Fruit fly (Drosophila melanogaster) whole organism, prepupa: ENCODE measurements around the gene lawc.

ENCODE experiments used
- Gug ChIP-seq: fragments of 200-800 bp; sonication (Bioruptor generic); IDR thresholded peaks from 2 replicates; pipeline ENCODE4 v1.3.6; 2022; ENCODE audit warnings: missing biosample characterization, missing genetic modification characterization
- Lpt ChIP-seq: fragments of 200-800 bp; sonication (Bioruptor generic); optimal IDR thresholded peaks from 3 replicates; lab custom pipeline; 2016; ENCODE audit warnings: missing biosample characterization, missing genetic modification characterization

dm6 chrX:8457532-8457931 lies 46.1 kb upstream of the lawc start, which contains the start of gene CG32713:
- no peak for TF ChIP-seq Gug
- no peak for TF ChIP-seq Lpt (GFP tag; lab: Kevin White, UChicago)
